Fruit fly (Drosophila melanogaster) whole organism, embryonic: ENCODE measurements around the gene CG42852.
A peak's percentile ranks its signal among the peaks of the same experiment; 100 is the strongest.

Source experiments
- CG10462 ChIP-seq: fragments of 200-800 bp; sonication (Bioruptor generic); optimal IDR thresholded peaks from 2 replicates; lab custom pipeline; 2016; ENCODE audit warnings: missing biosample characterization, missing genetic modification characterization
- CG10654 ChIP-seq: fragments of 200-800 bp; sonication (Bioruptor generic); optimal IDR thresholded peaks from 2 replicates; lab custom pipeline; 2016; ENCODE audit warnings: missing biosample characterization, missing genetic modification characterization
- CG12155 ChIP-seq: fragments of 200-800 bp; sonication (Bioruptor generic); optimal IDR thresholded peaks from 3 replicates; lab custom pipeline; 2016; ENCODE audit warnings: missing biosample characterization, missing genetic modification characterization
- CG14441 ChIP-seq: fragments of 200-800 bp; sonication (Bioruptor generic); IDR thresholded peaks from 2 replicates; pipeline ENCODE4 v1.3.6; 2022; ENCODE audit warnings: missing biosample characterization, missing genetic modification characterization
- CG14860 ChIP-seq: fragments of 200-800 bp; sonication (Bioruptor generic); IDR thresholded peaks from 3 replicates; pipeline ENCODE4 v1.3.6; 2022; ENCODE audit warnings: missing biosample characterization, missing genetic modification characterization; ENCODE audit not compliant: partially characterized antibody
- CG1603 ChIP-seq: fragments of 200-800 bp; sonication (Bioruptor generic); optimal IDR thresholded peaks from 2 replicates; lab custom pipeline; 2019; ENCODE audit warnings: missing biosample characterization, mild to moderate bottlenecking, missing genetic modification characterization, moderate library complexity
- CG18262 ChIP-seq: fragments of 200-800 bp; optimal IDR thresholded peaks from 3 replicates; lab custom pipeline; 2019; ENCODE audit warnings: missing biosample characterization, mild to moderate bottlenecking, missing genetic modification characterization, moderate library complexity
- CG2116 ChIP-seq: fragments of 200-800 bp; sonication (Bioruptor generic); optimal IDR thresholded peaks from 3 replicates; lab custom pipeline; 2018; ENCODE audit warnings: missing biosample characterization, mild to moderate bottlenecking, missing genetic modification characterization
- CG2678 ChIP-seq: fragments of 200-800 bp; sonication (Bioruptor generic); optimal IDR thresholded peaks from 3 replicates; lab custom pipeline; 2019; ENCODE audit warnings: missing biosample characterization, mild to moderate bottlenecking, missing genetic modification characterization, moderate library complexity
- CG2875 ChIP-seq: fragments of 200-800 bp; sonication (Bioruptor generic); optimal IDR thresholded peaks from 2 replicates; lab custom pipeline; 2017; ENCODE audit warnings: missing biosample characterization, mild to moderate bottlenecking, missing genetic modification characterization, missing genetic modification reagents
- CG3065 ChIP-seq: fragments of 200-800 bp; sonication (Bioruptor generic); optimal IDR thresholded peaks from 2 replicates; lab custom pipeline; 2016; ENCODE audit warnings: missing biosample characterization, missing genetic modification characterization
- CG34422 ChIP-seq: fragments of 200-800 bp; sonication (Bioruptor generic); IDR thresholded peaks from 3 replicates; pipeline ENCODE4 v1.3.6; 2022; ENCODE audit warnings: missing biosample characterization, missing genetic modification characterization
- CG3847 ChIP-seq: fragments of 200-800 bp; sonication (Bioruptor generic); IDR thresholded peaks from 2 replicates; pipeline ENCODE4 v1.3.6; 2022; ENCODE audit warnings: missing biosample characterization, missing genetic modification characterization
- CG5180 ChIP-seq: fragments of 200-800 bp; sonication (Bioruptor generic); optimal IDR thresholded peaks from 3 replicates; lab custom pipeline; 2017; ENCODE audit warnings: missing biosample characterization, missing genetic modification characterization, mild to moderate bottlenecking, moderate library complexity, missing genetic modification reagents
- CG6689 ChIP-seq: fragments of 200-800 bp; sonication (Bioruptor generic); IDR thresholded peaks from 2 replicates; pipeline ENCODE4 v1.3.6; 2022; ENCODE audit warnings: missing biosample characterization, missing genetic modification characterization
- CG6765 ChIP-seq: fragments of 200-800 bp; sonication (Bioruptor generic); optimal IDR thresholded peaks from 3 replicates; lab custom pipeline; 2017; ENCODE audit warnings: missing biosample characterization, mild to moderate bottlenecking, missing genetic modification characterization
- CG8765 ChIP-seq: fragments of 200-800 bp; sonication (Bioruptor generic); IDR thresholded peaks from 2 replicates; pipeline ENCODE4 v1.3.6; 2022; ENCODE audit warnings: missing biosample characterization, missing genetic modification characterization
- CG9727 ChIP-seq: fragments of 200-800 bp; sonication (Bioruptor generic); optimal IDR thresholded peaks from 3 replicates; lab custom pipeline; 2017; ENCODE audit warnings: missing biosample characterization, mild to moderate bottlenecking, missing genetic modification characterization
- Eip74EF ChIP-seq, 2 experiments: fragments of 200-800 bp in 1 of 2; fragments of >200 bp in 1 of 2; sonication (Bioruptor generic) in 1 of 2; optimal IDR thresholded peaks; 2 replicates each; lab custom pipeline; 2017 to 2019; ENCODE audit warnings: missing biosample characterization in 2 of 2, missing genetic modification characterization in 2 of 2, mild to moderate bottlenecking in 1 of 2, moderate library complexity in 1 of 2
- Fer1 ChIP-seq: fragments of 200-800 bp; sonication (Bioruptor generic); optimal IDR thresholded peaks from 2 replicates; lab custom pipeline; 2017; ENCODE audit warnings: missing biosample characterization, mild to moderate bottlenecking, missing genetic modification characterization
- Gsc ChIP-seq: fragments of 200-800 bp; sonication (Bioruptor generic); IDR thresholded peaks from 2 replicates; pipeline ENCODE4 v1.3.6; 2022; ENCODE audit warnings: missing biosample characterization, missing genetic modification characterization
- H15 ChIP-seq: fragments of 200-800 bp; sonication (Bioruptor generic); IDR thresholded peaks from 3 replicates; pipeline ENCODE4 v1.3.6; 2022; ENCODE audit warnings: missing biosample characterization, missing genetic modification characterization
- HHEX ChIP-seq: fragments of 200-800 bp; sonication (Bioruptor generic); optimal IDR thresholded peaks from 3 replicates; lab custom pipeline; 2017; ENCODE audit warnings: missing biosample characterization, mild to moderate bottlenecking, missing genetic modification characterization, missing genetic modification reagents
- HLHmδ ChIP-seq: fragments of 200-800 bp; sonication (Bioruptor generic); optimal IDR thresholded peaks from 2 replicates; lab custom pipeline; 2018; ENCODE audit warnings: missing biosample characterization, mild to moderate bottlenecking, missing genetic modification characterization, moderate library complexity
- Hmr ChIP-seq: fragments of 200-800 bp; sonication (Bioruptor generic); optimal IDR thresholded peaks from 3 replicates; lab custom pipeline; 2017; ENCODE audit warnings: mild to moderate bottlenecking, missing biosample characterization, missing genetic modification reagents, missing genetic modification characterization
- Lpt ChIP-seq: fragments of >200 bp; optimal IDR thresholded peaks from 2 replicates; lab custom pipeline; 2018; ENCODE audit warnings: missing biosample characterization, missing genetic modification characterization
- Nf-YC ChIP-seq: fragments of 200-800 bp; optimal IDR thresholded peaks from 3 replicates; lab custom pipeline; 2019; ENCODE audit warnings: missing biosample characterization, mild to moderate bottlenecking, missing genetic modification characterization, moderate library complexity
- Oli ChIP-seq: fragments of 200-800 bp; sonication (Bioruptor generic); optimal IDR thresholded peaks from 2 replicates; lab custom pipeline; 2018; ENCODE audit warnings: missing biosample characterization, mild to moderate bottlenecking, missing genetic modification characterization, moderate library complexity
- Ptx1 ChIP-seq: fragments of 200-800 bp; sonication (Bioruptor generic); IDR thresholded peaks from 2 replicates; pipeline ENCODE4 v1.3.6; 2022; ENCODE audit warnings: missing biosample characterization, missing genetic modification characterization
- Rfx ChIP-seq: fragments of 200-800 bp; sonication (Bioruptor generic); IDR thresholded peaks from 2 replicates; pipeline ENCODE4 v1.3.6; 2022; ENCODE audit warnings: missing biosample characterization, missing genetic modification characterization
- Six4 ChIP-seq: fragments of 200-800 bp; sonication (Bioruptor generic); optimal IDR thresholded peaks from 2 replicates; lab custom pipeline; 2016; ENCODE audit warnings: missing biosample characterization, missing genetic modification characterization
- Sox100B ChIP-seq: fragments of 200-800 bp; sonication (Bioruptor generic); optimal IDR thresholded peaks from 3 replicates; lab custom pipeline; 2018; ENCODE audit warnings: missing biosample characterization, mild to moderate bottlenecking, missing genetic modification characterization
- Sry-δ ChIP-seq: fragments of 200-800 bp; sonication (Bioruptor generic); optimal IDR thresholded peaks from 2 replicates; lab custom pipeline; 2016; ENCODE audit warnings: missing biosample characterization, missing genetic modification characterization
- Usf ChIP-seq: fragments of 200-800 bp; sonication (Bioruptor generic); optimal IDR thresholded peaks from 2 replicates; lab custom pipeline; 2017; ENCODE audit warnings: missing genotype, missing biosample characterization, missing genetic modification characterization
- ase ChIP-seq: fragments of 200-800 bp; sonication (Bioruptor generic); IDR thresholded peaks from 3 replicates; pipeline ENCODE4 v1.3.6; 2022; ENCODE audit warnings: missing biosample characterization, missing genetic modification characterization
- ato ChIP-seq: fragments of 200-800 bp; sonication (Bioruptor generic); IDR thresholded peaks from 2 replicates; pipeline ENCODE4 v1.3.6; 2022; ENCODE audit warnings: missing biosample characterization, missing genetic modification characterization; ENCODE audit not compliant: partially characterized antibody
- croc ChIP-seq: fragments of 200-800 bp; sonication (Bioruptor generic); conservative IDR thresholded peaks from 3 replicates; pipeline ENCODE4 v1.3.6; 2022; ENCODE audit warnings: missing biosample characterization, missing genetic modification characterization
- dan ChIP-seq: fragments of 200-800 bp; sonication (Bioruptor generic); IDR thresholded peaks from 2 replicates; pipeline ENCODE4 v1.3.6; 2022; ENCODE audit warnings: missing biosample characterization, missing genetic modification characterization
- gcm ChIP-seq: fragments of 200-800 bp; sonication (Bioruptor generic); optimal IDR thresholded peaks from 2 replicates; lab custom pipeline; 2019; ENCODE audit warnings: missing biosample characterization, mild to moderate bottlenecking, missing genetic modification characterization, moderate library complexity
- gsb ChIP-seq: fragments of 200-800 bp; sonication (Bioruptor generic); IDR thresholded peaks from 2 replicates; pipeline ENCODE4 v1.3.6; 2022; ENCODE audit warnings: missing biosample characterization, missing genetic modification characterization
- kah ChIP-seq: fragments of 200-800 bp; sonication (Bioruptor generic); optimal IDR thresholded peaks from 2 replicates; lab custom pipeline; 2018; ENCODE audit warnings: missing biosample characterization, mild to moderate bottlenecking, missing genetic modification characterization
- lmd ChIP-seq: fragments of 200-800 bp; sonication (Bioruptor generic); IDR thresholded peaks from 2 replicates; pipeline ENCODE4 v1.3.6; 2022; ENCODE audit warnings: missing biosample characterization, missing genetic modification characterization
- mirr ChIP-seq: fragments of 200-800 bp; sonication (Bioruptor generic); optimal IDR thresholded peaks from 3 replicates; lab custom pipeline; 2018; ENCODE audit warnings: missing biosample characterization, mild to moderate bottlenecking, missing genetic modification characterization
- mld ChIP-seq: fragments of 200-800 bp; sonication (Bioruptor generic); IDR thresholded peaks from 3 replicates; pipeline ENCODE4 v1.3.6; 2022; ENCODE audit warnings: missing biosample characterization, missing genetic modification characterization; ENCODE audit not compliant: partially characterized antibody
- onecut ChIP-seq: fragments of 200-800 bp; sonication (Bioruptor generic); IDR thresholded peaks from 2 replicates; pipeline ENCODE4 v1.3.6; 2022; ENCODE audit warnings: missing biosample characterization, missing genetic modification characterization
- sens ChIP-seq: fragments of 200-800 bp; sonication (Bioruptor generic); peaks from one replicate; lab custom pipeline; 2016; ENCODE audit warnings: missing biosample characterization, missing genetic modification characterization
- seq ChIP-seq: fragments of 200-800 bp; sonication (Bioruptor generic); IDR thresholded peaks from 2 replicates; pipeline ENCODE4 v1.3.6; 2022; ENCODE audit warnings: missing biosample characterization, missing genetic modification characterization
- sima ChIP-seq: fragments of 200-800 bp; sonication (Bioruptor generic); optimal IDR thresholded peaks from 2 replicates; lab custom pipeline; 2016; ENCODE audit warnings: missing biosample characterization, missing genetic modification characterization
- unpg ChIP-seq: fragments of 200-800 bp; sonication (Bioruptor generic); optimal IDR thresholded peaks from 3 replicates; lab custom pipeline; 2018; ENCODE audit warnings: missing biosample characterization, mild to moderate bottlenecking, missing genetic modification characterization, moderate library complexity
- wek ChIP-seq: fragments of 200-800 bp; sonication (Bioruptor generic); optimal IDR thresholded peaks from 3 replicates; lab custom pipeline; 2018; ENCODE audit warnings: missing biosample characterization, mild to moderate bottlenecking, missing genetic modification characterization, moderate library complexity
- zen ChIP-seq: fragments of 200-800 bp; sonication (Bioruptor generic); optimal IDR thresholded peaks from 3 replicates; lab custom pipeline; 2018; ENCODE audit warnings: missing biosample characterization, mild to moderate bottlenecking, missing genetic modification characterization, moderate library complexity

Gene CG42852

DNA sequence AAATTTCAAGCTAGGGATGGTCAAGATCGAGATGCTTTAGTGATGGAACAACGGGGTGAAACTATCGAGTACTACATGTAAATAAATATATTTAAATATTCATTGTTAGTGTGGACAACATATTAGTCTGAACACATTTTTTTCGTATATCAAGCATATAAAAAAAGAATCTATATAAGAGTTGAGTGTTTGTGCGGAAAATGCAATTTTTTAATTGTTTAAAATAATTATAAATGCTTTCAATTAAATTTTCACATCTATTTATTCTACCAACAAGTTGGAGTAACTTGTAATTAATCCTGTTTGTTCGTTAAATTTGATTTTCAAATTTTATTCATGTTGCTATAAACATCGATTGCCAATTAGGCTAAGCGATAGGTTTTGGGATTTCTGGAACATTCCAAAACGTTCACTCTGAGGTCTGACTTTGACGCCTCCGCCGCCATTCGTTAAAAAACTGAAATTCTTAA lies 24.4 kb downstream of the CG42852 start, which contains the start of the genes mus302 and CG9705 (continued):
- TF ChIP-seq Ptx1 (peak; percentile 41), CG14860 (peak; percentile 61), HLHmδ (GFP tag; lab: Kevin White, UChicago) (no peak), CG2116 (GFP tag; lab: Kevin White, UChicago) (peak; percentile 48), ato (no peak), onecut (GFP tag; lab: Robert Waterston, UW) (no peak), dan (GFP tag; lab: Robert Waterston, UW) (no peak), CG10654 (no peak), lmd (peak; percentile 26; the same call in 1 of the 2 replicates), kah (GFP tag; lab: Kevin White, UChicago) (no peak), mld (GFP tag; lab: Robert Waterston, UW) (no peak), CG6765 (no peak), unpg (GFP tag; lab: Kevin White, UChicago) (peak; percentile 27), CG1603 (tag; lab: Kevin White, UChicago) (no peak), CG18262 (tag; lab: Kevin White, UChicago) (peak; percentile 51), CG12155 (GFP tag; lab: Kevin White, UChicago) (peak; percentile 33), wek (GFP tag; lab: Kevin White, UChicago) (no peak), CG3847 (peak; percentile 31; the same call in 1 of the 2 replicates), CG5180 (GFP tag; lab: Kevin White, UChicago) (no peak), CG34422 (no peak), Sox100B (no peak), sens (GFP tag; lab: Kevin White, UChicago) (peak; percentile 77), gcm (peak; percentile 19), Oli (tag; lab: Kevin White, UChicago) (peak; percentile 8), CG2875 (GFP tag; lab: Kevin White, UChicago) (no peak), Nf-YC (tag; lab: Kevin White, UChicago) (peak; percentile 69), Fer1 (GFP tag; lab: Kevin White, UChicago) (no peak), Lpt (GFP tag; lab: Kevin White, UChicago) (no peak), Six4 (peak; percentile 27), CG14441 (GFP tag; lab: Robert Waterston, UW) (peak; percentile 33; the same call in 1 of the 2 replicates), Hmr (GFP tag; lab: Kevin White, UChicago) (peak; percentile 29), CG3065 (GFP tag; lab: Kevin White, UChicago) (no peak), croc (GFP tag; lab: Robert Waterston, UW) (no peak), gsb (GFP tag; lab: Robert Waterston, UW) (no peak), CG2678 (tag; lab: Kevin White, UChicago) (peak; percentile 69), CG10462 (GFP tag; lab: Kevin White, UChicago) (no peak), CG8765 (GFP tag; lab: Robert Waterston, UW) (no peak), ase (GFP tag; lab: Robert Waterston, UW) (no peak), CG6689 (peak; percentile 47), sima (GFP tag; lab: Kevin White, UChicago) (no peak), Sry-δ (GFP tag; lab: Kevin White, UChicago) (peak; percentile 79), seq (GFP tag; lab: Robert Waterston, UW) (no peak), H15 (GFP tag; lab: Robert Waterston, UW) (0 out of 3 replicates have a peak, but pooled peaks have one; percentile 26), Usf (no peak), mirr (GFP tag; lab: Kevin White, UChicago) (no peak), Gsc (GFP tag; lab: Robert Waterston, UW) (no peak), Eip74EF (GFP tag; optimal IDR thresholded peaks at IDR 0.05; lab: Kevin White, UChicago) (no peak), zen (peak; percentile 60), CG9727 (GFP tag; lab: Kevin White, UChicago) (peak; percentile 44), Rfx (GFP tag; lab: Robert Waterston, UW) (peak; percentile 68; the same call in 1 of the 2 replicates), HHEX (GFP tag; lab: Kevin White, UChicago) (no peak)
